Worm (Caenorhabditis elegans): ENCODE data around the gene F10E7.1.
A peak's percentile ranks its signal among the peaks of the same experiment; 100 is the strongest.

F10E7.1 gene

DNA sequence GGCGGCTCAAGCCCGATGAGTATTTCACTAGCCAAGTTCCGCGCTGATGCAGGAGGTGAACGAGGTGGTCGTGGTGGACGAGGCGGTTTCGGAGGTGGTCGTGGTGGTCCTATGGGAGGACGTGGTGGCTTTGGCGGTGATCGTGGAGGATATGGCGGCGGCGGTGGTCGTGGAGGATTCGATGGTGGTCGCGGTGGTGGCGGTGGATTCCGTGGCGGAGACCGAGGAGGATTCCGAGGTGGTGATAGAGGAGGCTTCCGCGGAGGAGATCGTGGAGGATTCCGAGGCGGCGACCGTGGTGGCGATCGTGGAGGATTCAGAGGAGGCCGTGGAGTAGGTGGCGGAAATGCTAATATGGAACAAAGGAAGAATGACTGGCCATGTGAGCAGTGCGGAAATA is 28.2 kb downstream of the F10E7.1 start:
- TF ChIP-seq ZK546.5 (tag; optimal IDR thresholded peaks at IDR 0.05) (no peak), nhr-11 (tag; optimal IDR thresholded peaks at IDR 0.05) (no peak), ceh-28 (tag; optimal IDR thresholded peaks at IDR 0.05) (no peak), nhr-76 (tag; optimal IDR thresholded peaks at IDR 0.05) (no peak), nhr-28 (tag; optimal IDR thresholded peaks at IDR 0.05) (no peak), elt-2 (tag; optimal IDR thresholded peaks at IDR 0.05) (no peak), eor-1 (tag; optimal IDR thresholded peaks at IDR 0.05) (no peak), ceh-82 (tag; optimal IDR thresholded peaks at IDR 0.05) (no peak), nhr-43 (tag; optimal IDR thresholded peaks at IDR 0.05; ENCODE audit: poor library complexity, severe bottlenecking) (no peak), aly-2 (tag; optimal IDR thresholded peaks at IDR 0.05) (no peak), lin-15B (tag; optimal IDR thresholded peaks at IDR 0.05) (no peak)

ce11 chrII:7155392-7155791 is 28.8 kb downstream of the F10E7.1 start, which contains the start of gene C27H5.2:
TSS of gene C27H5.2 (plus strand) at chrII:7155581.
- TF ChIP-seq unc-62 (GFP tag; optimal IDR thresholded peaks at IDR 0.05), result no peak
- TF ChIP-seq nhr-25 (tag; optimal IDR thresholded peaks at IDR 0.05), result peak; percentile 13
- TF ChIP-seq ama-1 (optimal IDR thresholded peaks at IDR 0.05), result peak; percentile 27
- no peak for TF ChIP-seq sea-2 (GFP tag; optimal IDR thresholded peaks at IDR 0.05)
- no peak for TF ChIP-seq hmg-11 (tag; optimal IDR thresholded peaks at IDR 0.05)
- TF ChIP-seq snpc-4 (tag; optimal IDR thresholded peaks at IDR 0.05), result no peak
- peak; percentile 20 for TF ChIP-seq elt-2 (tag; optimal IDR thresholded peaks at IDR 0.05)
- TF ChIP-seq lin-15B (tag; optimal IDR thresholded peaks at IDR 0.05), result no peak
- no peak for TF ChIP-seq ZK546.5 (tag; optimal IDR thresholded peaks at IDR 0.05)
- no peak for TF ChIP-seq ztf-4 (tag; optimal IDR thresholded peaks at IDR 0.05)

ce11 chrII:7157415-7157814 is 30.9 kb downstream of the F10E7.1 start:
- peak; percentile 6 for TF ChIP-seq fos-1 (tag; optimal IDR thresholded peaks at IDR 0.05)
- peak; percentile 18 for TF ChIP-seq nhr-23 (tag; optimal IDR thresholded peaks at IDR 0.05)
- TF ChIP-seq nhr-77 (tag; optimal IDR thresholded peaks at IDR 0.05), result no peak
- TF ChIP-seq unc-39 (tag; optimal IDR thresholded peaks at IDR 0.05), result no peak
- TF ChIP-seq ceh-16 (tag; optimal IDR thresholded peaks at IDR 0.05), result no peak
- TF ChIP-seq ceh-9 (tag; optimal IDR thresholded peaks at IDR 0.05), result no peak
- TF ChIP-seq tbx-2 (tag; optimal IDR thresholded peaks at IDR 0.05), result no peak
- no peak for TF ChIP-seq nhr-11 (tag; optimal IDR thresholded peaks at IDR 0.05)
- TF ChIP-seq ceh-28 (tag; optimal IDR thresholded peaks at IDR 0.05), result peak; percentile 42
- TF ChIP-seq zag-1 (tag; optimal IDR thresholded peaks at IDR 0.05), result no peak
- TF ChIP-seq nhr-237 (tag; optimal IDR thresholded peaks at IDR 0.05), result no peak
- TF ChIP-seq fkh-10 (GFP tag; optimal IDR thresholded peaks at IDR 0.05), result no peak
- TF ChIP-seq elt-1 (tag; optimal IDR thresholded peaks at IDR 0.05), result no peak
- TF ChIP-seq eor-1 (tag; optimal IDR thresholded peaks at IDR 0.05), result no peak
- no peak for TF ChIP-seq daf-12 (tag; optimal IDR thresholded peaks at IDR 0.05)
- no peak for TF ChIP-seq aly-2 (tag; optimal IDR thresholded peaks at IDR 0.05)
- TF ChIP-seq ztf-11 (tag; optimal IDR thresholded peaks at IDR 0.05), result no peak
- no peak for TF ChIP-seq nhr-43 (tag; optimal IDR thresholded peaks at IDR 0.05; ENCODE audit: poor library complexity, severe bottlenecking)
- no peak for TF ChIP-seq ztf-4 (tag; optimal IDR thresholded peaks at IDR 0.05)
- TF ChIP-seq pha-4 (tag; optimal IDR thresholded peaks at IDR 0.05), result peak; percentile 64
- peak; percentile 89 for TF ChIP-seq elt-2 (tag; optimal IDR thresholded peaks at IDR 0.05)
- TF ChIP-seq jun-1 (tag; optimal IDR thresholded peaks at IDR 0.05), result peak; percentile 54
- no peak for TF ChIP-seq nhr-76 (tag; optimal IDR thresholded peaks at IDR 0.05)
- TF ChIP-seq lin-39 (tag; optimal IDR thresholded peaks at IDR 0.05), result no peak
- TF ChIP-seq pqm-1 (tag; optimal IDR thresholded peaks at IDR 0.05), result peak; percentile 50
- TF ChIP-seq unc-62 (GFP tag; optimal IDR thresholded peaks at IDR 0.05), result no peak
- TF ChIP-seq lin-15B (tag; optimal IDR thresholded peaks at IDR 0.05), result no peak
- TF ChIP-seq nhr-67 (tag; optimal IDR thresholded peaks at IDR 0.05), result no peak
- no peak for TF ChIP-seq hmg-11 (tag; optimal IDR thresholded peaks at IDR 0.05)
- no peak for TF ChIP-seq ama-1 (optimal IDR thresholded peaks at IDR 0.05)
- no peak for TF ChIP-seq sea-2 (GFP tag; optimal IDR thresholded peaks at IDR 0.05)
- no peak for TF ChIP-seq mdl-1 (tag; optimal IDR thresholded peaks at IDR 0.05)
- no peak for TF ChIP-seq egl-5 (tag; optimal IDR thresholded peaks at IDR 0.05)
- TF ChIP-seq nhr-25 (tag; optimal IDR thresholded peaks at IDR 0.05), result peak; percentile 0
- TF ChIP-seq lsy-12 (tag; optimal IDR thresholded peaks at IDR 0.05), result no peak
- TF ChIP-seq skn-1 (tag; optimal IDR thresholded peaks at IDR 0.05), result no peak
- TF ChIP-seq mml-1 (tag; optimal IDR thresholded peaks at IDR 0.05), result no peak
- no peak for TF ChIP-seq egl-27 (tag; optimal IDR thresholded peaks at IDR 0.05)

Measured in whole organism, L3 larva.